Worm (Caenorhabditis elegans): ENCODE measurements around the gene flh-2.

DNA sequence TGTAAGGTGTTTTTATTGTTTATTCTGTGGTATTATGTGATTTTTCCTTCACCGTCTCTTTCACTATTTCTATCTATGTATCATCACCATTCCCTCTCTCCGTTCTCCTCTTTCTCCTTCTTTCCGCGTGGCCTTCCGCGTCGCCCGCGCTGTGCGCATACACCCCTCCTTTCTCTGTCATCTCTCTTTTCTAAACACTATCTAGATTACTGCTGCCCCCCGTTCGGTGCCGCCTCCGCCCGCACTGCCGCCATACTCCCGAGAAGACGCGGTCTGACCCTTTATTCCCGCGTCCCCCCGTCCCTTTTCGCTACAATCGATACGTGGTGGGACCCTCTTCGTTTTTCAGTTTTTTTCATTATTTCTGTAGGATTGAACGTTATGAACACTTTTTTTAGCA lies 3.3 kb upstream of the flh-2 start:
- TF ChIP-seq egl-27 (tag; optimal IDR thresholded peaks at IDR 0.05) (no peak), fos-1 (tag; optimal IDR thresholded peaks at IDR 0.05) (no peak), mef-2 (tag; optimal IDR thresholded peaks at IDR 0.05) (no peak), sox-4 (tag; optimal IDR thresholded peaks at IDR 0.05) (no peak)

Data from whole organism, L1 larva.